Worm (Caenorhabditis elegans) whole organism, mixed stage, embryonic: ENCODE results near the gene R08C7.1.
A peak's percentile ranks its signal among the peaks of the same experiment; 100 is the strongest.

Experiments
- M03D4.4 ChIP-seq: sonication (generic microtip); optimal IDR thresholded peaks from 2 replicates; lab custom pipeline; 2017; ENCODE audit warnings: mild to moderate bottlenecking, missing genetic modification characterization, missing compliant biosample characterization
- bed-3 ChIP-seq: fragments of 200-800 bp; sonication (Bioruptor generic); optimal IDR thresholded peaks from 3 replicates; lab custom pipeline; 2018; ENCODE audit warnings: mild to moderate bottlenecking, missing genetic modification characterization, moderate library complexity, missing compliant biosample characterization
- blmp-1 ChIP-seq: fragments of 150-350 bp; optimal IDR thresholded peaks from 2 replicates; lab custom pipeline; 2014; ENCODE audit warnings: missing biosample characterization, missing genetic modification characterization
- ceh-39 ChIP-seq: fragments of 150-350 bp; optimal IDR thresholded peaks from 2 replicates; lab custom pipeline; 2014; ENCODE audit warnings: missing biosample characterization, missing genetic modification characterization
- ceh-43 ChIP-seq: fragments of 200-800 bp; sonication (Bioruptor generic); optimal IDR thresholded peaks from 2 replicates; lab custom pipeline; 2018; ENCODE audit warnings: mild to moderate bottlenecking, missing genetic modification characterization, moderate library complexity, missing compliant biosample characterization
- ceh-83 ChIP-seq: fragments of 200-800 bp; sonication (Bioruptor generic); optimal IDR thresholded peaks from 2 replicates; lab custom pipeline; 2018; ENCODE audit warnings: mild to moderate bottlenecking, missing genetic modification characterization, missing compliant biosample characterization
- ces-1 ChIP-seq: fragments of 150-350 bp; optimal IDR thresholded peaks from 2 replicates; lab custom pipeline; 2014; ENCODE audit warnings: missing biosample characterization, missing genetic modification reagents, missing genetic modification characterization
- cnd-1 ChIP-seq: fragments of 200-800 bp; sonication (Bioruptor generic); optimal IDR thresholded peaks from 2 replicates; lab custom pipeline; 2018; ENCODE audit warnings: mild to moderate bottlenecking, missing genetic modification characterization, missing compliant biosample characterization
- drap-1 ChIP-seq: fragments of 200-800 bp; sonication (Bioruptor generic); optimal IDR thresholded peaks from 3 replicates; lab custom pipeline; 2018; ENCODE audit warnings: mild to moderate bottlenecking, missing genetic modification characterization, missing compliant biosample characterization
- elt-1 ChIP-seq: sonication (generic microtip); optimal IDR thresholded peaks from 2 replicates; lab custom pipeline; 2017; ENCODE audit warnings: missing genetic modification characterization, mild to moderate bottlenecking, missing compliant biosample characterization, antibody characterized with exemption, moderate library complexity, borderline replicate concordance; ENCODE audit not compliant: insufficient read depth
- elt-3 ChIP-seq: fragments of 150-350 bp; optimal IDR thresholded peaks from 2 replicates; lab custom pipeline; 2014; ENCODE audit warnings: missing biosample characterization, missing genetic modification characterization
- flh-1 ChIP-seq: fragments of 200-800 bp; sonication (Bioruptor generic); optimal IDR thresholded peaks from 2 replicates; lab custom pipeline; 2018; ENCODE audit warnings: mild to moderate bottlenecking, missing genetic modification characterization, moderate library complexity, missing compliant biosample characterization
- ham-2 ChIP-seq: fragments of 200-800 bp; sonication (Bioruptor generic); optimal IDR thresholded peaks from 2 replicates; lab custom pipeline; 2018; ENCODE audit warnings: mild to moderate bottlenecking, missing genetic modification characterization, missing compliant biosample characterization
- hlh-1 ChIP-seq: fragments of 150-350 bp; optimal IDR thresholded peaks from 2 replicates; lab custom pipeline; 2014; ENCODE audit warnings: missing biosample characterization, missing genetic modification reagents, missing genetic modification characterization
- lin-13 ChIP-seq: fragments of 150-350 bp; optimal IDR thresholded peaks from 2 replicates; lab custom pipeline; 2014; ENCODE audit warnings: missing biosample characterization, missing genetic modification characterization
- lin-32 ChIP-seq: fragments of 200-800 bp; sonication (Bioruptor generic); optimal IDR thresholded peaks from 2 replicates; lab custom pipeline; 2018; ENCODE audit warnings: mild to moderate bottlenecking, missing genetic modification characterization, missing compliant biosample characterization
- lsy-2 ChIP-seq: fragments of 150-350 bp; optimal IDR thresholded peaks from 2 replicates; lab custom pipeline; 2014; ENCODE audit warnings: missing biosample characterization, missing genetic modification characterization
- mab-5 ChIP-seq: fragments of 150-350 bp; optimal IDR thresholded peaks from 2 replicates; lab custom pipeline; 2014; ENCODE audit warnings: missing biosample characterization, missing genetic modification characterization
- mep-1 ChIP-seq: fragments of 150-350 bp; optimal IDR thresholded peaks from 2 replicates; lab custom pipeline; 2017; ENCODE audit warnings: missing biosample characterization, missing genetic modification reagents, missing genetic modification characterization, inconsistent platforms
- mls-2 ChIP-seq: sonication (generic microtip); optimal IDR thresholded peaks from 2 replicates; lab custom pipeline; 2016; ENCODE audit warnings: mild to moderate bottlenecking, missing genetic modification characterization, moderate library complexity, missing compliant biosample characterization
- nhr-12 ChIP-seq: fragments of 150-350 bp; optimal IDR thresholded peaks from 2 replicates; lab custom pipeline; 2014; ENCODE audit warnings: missing biosample characterization, missing genetic modification characterization
- nhr-2 ChIP-seq: fragments of 150-350 bp; optimal IDR thresholded peaks from 2 replicates; lab custom pipeline; 2014; ENCODE audit warnings: missing biosample characterization, missing genetic modification characterization
- nhr-237 ChIP-seq: fragments of 150-350 bp; optimal IDR thresholded peaks from 2 replicates; lab custom pipeline; 2014; ENCODE audit warnings: missing biosample characterization, missing genetic modification characterization
- nhr-28 ChIP-seq: fragments of 150-350 bp; optimal IDR thresholded peaks from 2 replicates; lab custom pipeline; 2014; ENCODE audit warnings: missing biosample characterization, missing genetic modification characterization
- nhr-76 ChIP-seq: sonication (generic microtip); optimal IDR thresholded peaks from 2 replicates; lab custom pipeline; 2017; ENCODE audit warnings: missing biosample characterization, missing genetic modification characterization
- pha-4 ChIP-seq: fragments of 150-350 bp; optimal IDR thresholded peaks from 2 replicates; lab custom pipeline; 2018; ENCODE audit warnings: missing biosample characterization, missing genetic modification reagents, missing genetic modification characterization
- sem-2 ChIP-seq: fragments of 200-800 bp; sonication (Bioruptor generic); optimal IDR thresholded peaks from 2 replicates; lab custom pipeline; 2018; ENCODE audit warnings: mild to moderate bottlenecking, missing genetic modification characterization, missing compliant biosample characterization
- snpc-4 ChIP-seq: fragments of 150-350 bp; optimal IDR thresholded peaks from 2 replicates; lab custom pipeline; 2014; ENCODE audit warnings: missing biosample characterization, missing genetic modification characterization
- sptf-1 ChIP-seq: sonication (generic microtip); optimal IDR thresholded peaks from 2 replicates; lab custom pipeline; 2017; ENCODE audit warnings: mild to moderate bottlenecking, missing genetic modification characterization, moderate library complexity, missing compliant biosample characterization
- tbx-8 ChIP-seq: fragments of 200-800 bp; sonication (Bioruptor generic); optimal IDR thresholded peaks from 2 replicates; lab custom pipeline; 2018; ENCODE audit warnings: mild to moderate bottlenecking, missing genetic modification characterization, moderate library complexity, missing compliant biosample characterization
- unc-120 ChIP-seq: sonication (generic microtip); optimal IDR thresholded peaks from 2 replicates; lab custom pipeline; 2017; ENCODE audit warnings: missing genetic modification characterization, missing compliant biosample characterization; ENCODE audit not compliant: poor library complexity, severe bottlenecking
- unc-39 ChIP-seq: fragments of 150-350 bp; optimal IDR thresholded peaks from 2 replicates; lab custom pipeline; 2014; ENCODE audit warnings: missing biosample characterization, missing genetic modification characterization
- unc-62 ChIP-seq: fragments of 150-350 bp; optimal IDR thresholded peaks from 2 replicates; lab custom pipeline; 2014; ENCODE audit warnings: missing biosample characterization, missing genetic modification reagents, missing genetic modification characterization
- zip-8 ChIP-seq: fragments of 150-350 bp; optimal IDR thresholded peaks from 2 replicates; lab custom pipeline; 2014; ENCODE audit warnings: missing biosample characterization, missing genetic modification characterization
- ztf-11 ChIP-seq: fragments of 150-350 bp; optimal IDR thresholded peaks from 2 replicates; lab custom pipeline; 2014; ENCODE audit warnings: missing biosample characterization, missing genetic modification characterization

The R08C7.1 gene

ce11 chrIV:4449843-4450242, 1.8 kb upstream of the R08C7.1 start:
- TF ChIP-seq mep-1 (tag; lab: Kevin White, UChicago) (no peak), ceh-43 (no peak), nhr-2 (tag; lab: Kevin White, UChicago) (no peak), ham-2 (GFP tag; lab: Kevin White, UChicago) (no peak), ceh-39 (tag; lab: Kevin White, UChicago) (no peak), nhr-12 (tag; lab: Kevin White, UChicago) (no peak), unc-39 (tag; lab: Kevin White, UChicago) (no peak)
- TF ChIP-seq, all 35 proteins: peak for 0

ce11 chrIV:4454330-4455173, 2.9 kb downstream of the R08C7.1 start, which contains the start of gene R08C7.11:
TSS of gene R08C7.11 (minus strand) at chrIV:4454937.
- TF ChIP-seq ham-2 (GFP tag; lab: Kevin White, UChicago) (peak; percentile 76), unc-120 (no peak), ceh-83 (GFP tag; lab: Kevin White, UChicago) (no peak), cnd-1 (tag; lab: Kevin White, UChicago) (no peak), sem-2 (GFP tag; lab: Kevin White, UChicago) (no peak), hlh-1 (tag; lab: Kevin White, UChicago) (peak; percentile 22), snpc-4 (tag; lab: Kevin White, UChicago) (no peak), bed-3 (GFP tag; lab: Kevin White, UChicago) (no peak), ces-1 (GFP tag; lab: Kevin White, UChicago) (no peak), unc-39 (tag; lab: Kevin White, UChicago) (no peak), pha-4 (tag; lab: Kevin White, UChicago) (no peak), zip-8 (tag; lab: Kevin White, UChicago) (no peak), nhr-2 (tag; lab: Kevin White, UChicago) (no peak), nhr-76 (no peak), mls-2 (tag; lab: Kevin White, UChicago) (no peak), lin-32 (GFP tag; lab: Kevin White, UChicago) (no peak), flh-1 (GFP tag; lab: Kevin White, UChicago) (no peak), drap-1 (GFP tag; lab: Kevin White, UChicago) (peak; percentile 41), mab-5 (tag; lab: Kevin White, UChicago) (no peak), ceh-43 (no peak), lsy-2 (no peak), unc-62 (GFP tag; lab: Kevin White, UChicago) (no peak), ztf-11 (tag; lab: Kevin White, UChicago) (no peak), nhr-28 (tag; lab: Kevin White, UChicago) (no peak), lin-13 (tag; lab: Kevin White, UChicago) (no peak), nhr-237 (no peak), M03D4.4 (peak; percentile 32), elt-3 (tag; lab: Kevin White, UChicago) (no peak), nhr-12 (tag; lab: Kevin White, UChicago) (no peak), mep-1 (tag; lab: Kevin White, UChicago) (no peak), tbx-8 (GFP tag; lab: Kevin White, UChicago) (no peak), sptf-1 (tag; lab: Kevin White, UChicago) (no peak), elt-1 (tag; lab: Kevin White, UChicago) (no peak), ceh-39 (tag; lab: Kevin White, UChicago) (no peak)

- TF ChIP-seq bed-3 (GFP tag; lab: Kevin White, UChicago) (no peak), elt-3 (tag; lab: Kevin White, UChicago) (no peak), M03D4.4 (no peak), nhr-12 (tag; lab: Kevin White, UChicago) (no peak), unc-39 (tag; lab: Kevin White, UChicago) (no peak), mep-1 (tag; lab: Kevin White, UChicago) (no peak), hlh-1 (tag; lab: Kevin White, UChicago) (no peak), pha-4 (tag; lab: Kevin White, UChicago) (no peak), unc-120 (no peak), blmp-1 (no peak), sem-2 (GFP tag; lab: Kevin White, UChicago) (no peak), ces-1 (GFP tag; lab: Kevin White, UChicago) (no peak)
- TF ChIP-seq, all 35 proteins: peak for 0
Observed at ce11 chrIV:4456658-4457057, 5.0 kb downstream of the R08C7.1 start.
